Worm (Caenorhabditis elegans) whole organism, L1 larva: ENCODE results near the gene F41F3.9.
A peak's percentile ranks its signal among the peaks of the same experiment; 100 is the strongest.

Experiments
- F16B12.6 ChIP-seq: fragments of 150-350 bp; optimal IDR thresholded peaks from 2 replicates; lab custom pipeline; 2014; ENCODE audit warnings: missing biosample characterization, missing genetic modification characterization
- aha-1 ChIP-seq: fragments of 150-350 bp; optimal IDR thresholded peaks from 2 replicates; lab custom pipeline; 2014; ENCODE audit warnings: missing biosample characterization, missing genetic modification characterization
- ama-1 ChIP-seq: fragments of 150-350 bp; optimal IDR thresholded peaks from 2 replicates; lab custom pipeline; 2014
- blmp-1 ChIP-seq: fragments of 150-350 bp; optimal IDR thresholded peaks from 2 replicates; lab custom pipeline; 2014; ENCODE audit warnings: missing biosample characterization, missing genetic modification characterization
- efl-1 ChIP-seq, 4 experiments: fragments of 150-350 bp; optimal IDR thresholded peaks in 3 of 4; peaks in 1 of 4; 1 replicate in 1 of 4; 2 replicates in 3 of 4; lab custom pipeline; 2014; ENCODE audit warnings: missing biosample characterization in 2 of 4, missing genetic modification characterization in 2 of 4, missing genetic modification reagents in 2 of 4
- elt-3 ChIP-seq, 6 experiments: fragments of 150-350 bp in 1 of 6; sonication (generic microtip); optimal IDR thresholded peaks; 2 replicates each; lab custom pipeline; 2017 to 2018; ENCODE audit warnings: missing biosample characterization in 6 of 6, missing genetic modification characterization in 6 of 6, inconsistent platforms in 1 of 6
- fkh-10 ChIP-seq: sonication (generic microtip); optimal IDR thresholded peaks from 2 replicates; lab custom pipeline; 2017; ENCODE audit warnings: missing biosample characterization, missing genetic modification reagents, missing genetic modification characterization
- isw-1 ChIP-seq: fragments of 200-800 bp; sonication (Bioruptor generic); IDR thresholded peaks from 2 replicates; pipeline ENCODE4 v1.3.6; 2022; ENCODE audit warnings: missing genetic modification characterization, missing compliant biosample characterization
- lin-14 ChIP-seq: fragments of 200-800 bp; sonication (Bioruptor generic); optimal IDR thresholded peaks from 2 replicates; lab custom pipeline; 2018; ENCODE audit warnings: mild to moderate bottlenecking, missing genetic modification characterization, moderate library complexity, missing compliant biosample characterization
- lin-39 ChIP-seq: fragments of 150-350 bp; optimal IDR thresholded peaks from 2 replicates; lab custom pipeline; 2014; ENCODE audit warnings: missing biosample characterization, missing genetic modification reagents, missing genetic modification characterization
- lir-3 ChIP-seq: sonication (generic microtip); optimal IDR thresholded peaks from 2 replicates; lab custom pipeline; 2016; ENCODE audit warnings: mild to moderate bottlenecking, missing genetic modification characterization, moderate library complexity, missing compliant biosample characterization; ENCODE audit not compliant: poor library complexity
- lsy-2 ChIP-seq, 2 experiments: fragments of 150-350 bp; optimal IDR thresholded peaks; 2 replicates each; lab custom pipeline; 2014; ENCODE audit warnings: missing biosample characterization in 2 of 2, missing genetic modification characterization in 2 of 2
- mdl-1 ChIP-seq, 2 experiments: fragments of 150-350 bp; optimal IDR thresholded peaks; 2 replicates each; lab custom pipeline; 2014 to 2017; ENCODE audit warnings: missing biosample characterization in 2 of 2, missing genetic modification characterization in 2 of 2, inconsistent platforms in 1 of 2
- mef-2 ChIP-seq: fragments of 150-350 bp; optimal IDR thresholded peaks from 2 replicates; lab custom pipeline; 2014; ENCODE audit warnings: missing biosample characterization, missing genetic modification characterization
- nhr-11 ChIP-seq: fragments of 150-350 bp; optimal IDR thresholded peaks from 2 replicates; lab custom pipeline; 2014; ENCODE audit warnings: missing biosample characterization, missing genetic modification characterization
- nhr-12 ChIP-seq: sonication (generic microtip); optimal IDR thresholded peaks from 2 replicates; lab custom pipeline; 2017; ENCODE audit warnings: missing biosample characterization, missing genetic modification characterization
- nhr-19 ChIP-seq: fragments of 200-800 bp; sonication (Bioruptor generic); conservative IDR thresholded peaks from 2 replicates; pipeline ENCODE4 v1.3.6; 2022; ENCODE audit warnings: missing genetic modification characterization, missing compliant biosample characterization
- nhr-20 ChIP-seq: sonication (generic microtip); optimal IDR thresholded peaks from 2 replicates; lab custom pipeline; 2016; ENCODE audit warnings: mild to moderate bottlenecking, missing genetic modification characterization, missing compliant biosample characterization
- nhr-28 ChIP-seq: fragments of 150-350 bp; optimal IDR thresholded peaks from 2 replicates; lab custom pipeline; 2014; ENCODE audit warnings: missing biosample characterization, missing genetic modification characterization
- nhr-71 ChIP-seq: sonication (generic microtip); optimal IDR thresholded peaks from 2 replicates; lab custom pipeline; 2016; ENCODE audit warnings: mild to moderate bottlenecking, missing genetic modification characterization, moderate library complexity, missing compliant biosample characterization
- nhr-76 ChIP-seq: sonication (generic microtip); optimal IDR thresholded peaks from 2 replicates; lab custom pipeline; 2017; ENCODE audit warnings: missing biosample characterization, missing genetic modification characterization
- nhr-85 ChIP-seq: sonication (generic microtip); peaks from one replicate; lab custom pipeline; 2016; ENCODE audit warnings: missing genetic modification characterization, inconsistent platforms, missing compliant biosample characterization
- pqm-1 ChIP-seq: sonication (generic microtip); optimal IDR thresholded peaks from 3 replicates; lab custom pipeline; 2017; ENCODE audit warnings: missing biosample characterization, missing genetic modification characterization
- rnt-1 ChIP-seq: sonication (generic microtip); optimal IDR thresholded peaks from 2 replicates; lab custom pipeline; 2016; ENCODE audit warnings: mild to moderate bottlenecking, missing genetic modification characterization, moderate library complexity, missing compliant biosample characterization
- snu-23 ChIP-seq: sonication (generic microtip); optimal IDR thresholded peaks from 2 replicates; lab custom pipeline; 2016; ENCODE audit warnings: missing genetic modification characterization, missing compliant biosample characterization
- sup-37 ChIP-seq: fragments of 200-800 bp; sonication (Bioruptor generic); optimal IDR thresholded peaks from 2 replicates; lab custom pipeline; 2018; ENCODE audit warnings: mild to moderate bottlenecking, missing genetic modification characterization, missing compliant biosample characterization
- tbx-2 ChIP-seq: sonication (generic microtip); optimal IDR thresholded peaks from 2 replicates; lab custom pipeline; 2016; ENCODE audit warnings: missing genetic modification characterization, missing compliant biosample characterization
- unc-130 ChIP-seq: fragments of 150-350 bp; optimal IDR thresholded peaks from 2 replicates; lab custom pipeline; 2017; ENCODE audit warnings: missing biosample characterization, missing genetic modification characterization, inconsistent platforms
- unc-86 ChIP-seq: sonication (generic microtip); optimal IDR thresholded peaks from 2 replicates; lab custom pipeline; 2016; ENCODE audit warnings: missing genetic modification characterization, missing compliant biosample characterization
- vab-15 ChIP-seq: sonication (generic microtip); optimal IDR thresholded peaks from 2 replicates; lab custom pipeline; 2017; ENCODE audit warnings: missing genotype, mild to moderate bottlenecking, missing genetic modification characterization, missing compliant biosample characterization
- ztf-4 ChIP-seq: fragments of 150-350 bp; optimal IDR thresholded peaks from 2 replicates; lab custom pipeline; 2014; ENCODE audit warnings: missing biosample characterization, missing genetic modification characterization

The F41F3.9 gene

ce11 chrV:4694466-4695092 lies 39.3 kb downstream of the F41F3.9 start:
- TF ChIP-seq ama-1 (lab: Kevin White, UChicago): no peak
- peak; percentile 24 for TF ChIP-seq ztf-4 (tag; lab: Kevin White, UChicago)
- TF ChIP-seq vab-15 (tag; lab: Kevin White, UChicago): peak; percentile 68
- TF ChIP-seq efl-1 (optimal IDR thresholded peaks at IDR 0.05; lab: Kevin White, UChicago): no peak
- peak in 1 of 2 experiments; percentile 84 for TF ChIP-seq efl-1 (GFP tag; optimal IDR thresholded peaks at IDR 0.05 in 1 of 2; lab: Kevin White, UChicago)
- no peak for TF ChIP-seq nhr-28 (tag; lab: Kevin White, UChicago)
- TF ChIP-seq aha-1 (tag; lab: Kevin White, UChicago): no peak
- no peak for TF ChIP-seq F16B12.6 (tag; lab: Kevin White, UChicago)
- no peak for TF ChIP-seq nhr-12 (tag; lab: Kevin White, UChicago)
- TF ChIP-seq blmp-1 (tag; lab: Kevin White, UChicago): peak; percentile 16
- TF ChIP-seq nhr-71 (tag; lab: Kevin White, UChicago): peak; percentile 65
- peak; percentile 43 for TF ChIP-seq sup-37 (GFP tag; lab: Kevin White, UChicago)
- peak; percentile 35 for TF ChIP-seq nhr-20 (tag; lab: Kevin White, UChicago)
- TF ChIP-seq nhr-19: peak; percentile 46
- TF ChIP-seq mef-2 (tag; lab: Kevin White, UChicago): no peak
- peak; percentile 15 for TF ChIP-seq rnt-1 (tag; lab: Kevin White, UChicago)
- TF ChIP-seq lin-39 (tag; lab: Kevin White, UChicago): peak; percentile 27
- peak; percentile 57 for TF ChIP-seq lir-3 (tag; lab: Kevin White, UChicago)
- peak; percentile 56 for TF ChIP-seq lin-14 (GFP tag; lab: Kevin White, UChicago)
- peak; percentile 14 for TF ChIP-seq tbx-2 (tag; lab: Kevin White, UChicago)
- TF ChIP-seq isw-1 (GFP tag; lab: Robert Waterston, UW): no peak
- TF ChIP-seq pqm-1 (tag; lab: Kevin White, UChicago): no peak
- no peak for TF ChIP-seq fkh-10 (GFP tag; lab: Kevin White, UChicago)
- TF ChIP-seq nhr-11 (tag; lab: Kevin White, UChicago): peak; percentile 55
- peak; percentile 11 for TF ChIP-seq snu-23 (GFP tag; lab: Kevin White, UChicago)
- no peak for TF ChIP-seq nhr-76 (tag; lab: Kevin White, UChicago)
- peak; percentile 9 to 62 for TF ChIP-seq lsy-2 (tag; optimal IDR thresholded peaks at IDR 0.05; lab: Kevin White, UChicago)
- no peak for TF ChIP-seq unc-86 (tag; lab: Kevin White, UChicago)
- peak; percentile 66 for TF ChIP-seq nhr-85
- peak in 1 of 2 experiments; percentile 23 for TF ChIP-seq mdl-1 (tag; optimal IDR thresholded peaks at IDR 0.05; lab: Kevin White, UChicago)

ce11 chrV:4698675-4699074 lies 43.4 kb downstream of the F41F3.9 start:
- TF ChIP-seq sup-37 (GFP tag; lab: Kevin White, UChicago) (no peak), blmp-1 (tag; lab: Kevin White, UChicago) (peak; percentile 36), elt-3 (tag; optimal IDR thresholded peaks at IDR 0.05; lab: Kevin White, UChicago) (peak in 1 of 6 experiments; percentile 27)

- TF ChIP-seq tbx-2 (tag; lab: Kevin White, UChicago) (no peak), unc-130 (tag; lab: Kevin White, UChicago) (no peak), ama-1 (lab: Kevin White, UChicago) (no peak), efl-1 (optimal IDR thresholded peaks at IDR 0.05; lab: Kevin White, UChicago) (no peak), efl-1 (GFP tag; optimal IDR thresholded peaks at IDR 0.05 in 1 of 2; lab: Kevin White, UChicago) (peak in 1 of 2 experiments; percentile 11)
Measured at ce11 chrV:4700189-4700588, 44.9 kb downstream of the F41F3.9 start, which contains the start of gene ZC266.1. Gene ZC266.1 (minus strand): TSS chrV:4700289.
